Worm (Caenorhabditis elegans) whole organism, early embryonic: ENCODE data around the gene H14A12.3.

ENCODE experiments used
- ama-1 ChIP-seq: fragments of 150-350 bp; optimal IDR thresholded peaks from 2 replicates; lab custom pipeline; 2014
- ceh-13 ChIP-seq: fragments of 200-800 bp; sonication (Bioruptor generic); optimal IDR thresholded peaks from 2 replicates; lab custom pipeline; 2018; ENCODE audit warnings: mild to moderate bottlenecking, missing genetic modification characterization, missing compliant biosample characterization
- flt-1 ChIP-seq: fragments of 200-800 bp; sonication (Bioruptor generic); IDR thresholded peaks from 2 replicates; pipeline ENCODE4 v1.3.6; 2022; ENCODE audit warnings: missing genetic modification characterization, missing compliant biosample characterization
- hmbx-1 ChIP-seq: sonication (generic microtip); optimal IDR thresholded peaks from 2 replicates; lab custom pipeline; 2016; ENCODE audit warnings: mild to moderate bottlenecking, missing genetic modification characterization, missing compliant biosample characterization
- hmg-4 ChIP-seq: fragments of 200-800 bp; sonication (Bioruptor generic); optimal IDR thresholded peaks from 2 replicates; lab custom pipeline; 2018; ENCODE audit warnings: mild to moderate bottlenecking, missing genetic modification characterization, missing compliant biosample characterization
- pes-1 ChIP-seq: fragments of 200-800 bp; sonication (Bioruptor generic); IDR thresholded peaks from 2 replicates; pipeline ENCODE4 v1.3.6; 2022; ENCODE audit warnings: missing genetic modification reagents, missing genetic modification characterization, missing compliant biosample characterization
- scrt-1 ChIP-seq: fragments of 200-800 bp; sonication (Bioruptor generic); IDR thresholded peaks from 2 replicates; pipeline ENCODE4 v1.3.6; 2022; ENCODE audit warnings: missing genetic modification characterization, missing compliant biosample characterization
- tbx-11 ChIP-seq: fragments of 200-800 bp; sonication (Bioruptor generic); IDR thresholded peaks from 2 replicates; pipeline ENCODE4 v1.3.6; 2022; ENCODE audit warnings: missing genetic modification characterization, missing compliant biosample characterization

- no peak for TF ChIP-seq ama-1 (lab: Kevin White, UChicago)
- no peak for TF ChIP-seq ceh-13 (GFP tag; lab: Kevin White, UChicago)
- TF ChIP-seq pes-1 (GFP tag; lab: Robert Waterston, UW): no peak
- TF ChIP-seq flt-1: no peak
- TF ChIP-seq scrt-1: no peak
- TF ChIP-seq hmbx-1 (tag; lab: Kevin White, UChicago): no peak
- no peak for TF ChIP-seq tbx-11
- no peak for TF ChIP-seq hmg-4 (GFP tag; lab: Kevin White, UChicago)
Measured at ce11 chrIII:7458846-7459365, 4.7 kb upstream of the H14A12.3 start, which contains the start of the genes fipr-19 and fipr-18.
